Fruit fly (Drosophila melanogaster) whole organism, embryonic: ENCODE data around the gene Patsas.

Experiments used
- BEAF-32 ChIP-seq: fragments of 200-800 bp; sonication (Bioruptor generic); optimal IDR thresholded peaks from 3 replicates; lab custom pipeline; 2017; ENCODE audit warnings: missing biosample characterization, missing genetic modification characterization, mild to moderate bottlenecking, moderate library complexity, missing genetic modification reagents
- Bgb ChIP-seq: fragments of 200-800 bp; sonication (Bioruptor generic); IDR thresholded peaks from 2 replicates; pipeline ENCODE4 v1.3.6; 2022; ENCODE audit warnings: missing biosample characterization, missing genetic modification characterization; ENCODE audit not compliant: partially characterized antibody
- CG10462 ChIP-seq: fragments of 200-800 bp; sonication (Bioruptor generic); optimal IDR thresholded peaks from 2 replicates; lab custom pipeline; 2016; ENCODE audit warnings: missing biosample characterization, missing genetic modification characterization
- CG11504 ChIP-seq: fragments of 200-800 bp; sonication (Bioruptor generic); optimal IDR thresholded peaks from 3 replicates; lab custom pipeline; 2019; ENCODE audit warnings: missing biosample characterization, mild to moderate bottlenecking, missing genetic modification characterization, moderate library complexity
- CG13287 ChIP-seq: fragments of 200-800 bp; sonication (Bioruptor generic); IDR thresholded peaks from 2 replicates; pipeline ENCODE4 v1.3.6; 2022; ENCODE audit warnings: missing biosample characterization, missing genetic modification characterization; ENCODE audit not compliant: partially characterized antibody
- CG14014 ChIP-seq: fragments of 200-800 bp; sonication (Bioruptor generic); IDR thresholded peaks from 2 replicates; pipeline ENCODE4 v1.3.6; 2022; ENCODE audit warnings: missing biosample characterization, missing genetic modification characterization
- CG14441 ChIP-seq: fragments of 200-800 bp; sonication (Bioruptor generic); IDR thresholded peaks from 2 replicates; pipeline ENCODE4 v1.3.6; 2022; ENCODE audit warnings: missing biosample characterization, missing genetic modification characterization
- CG1602 ChIP-seq: fragments of 200-800 bp; sonication (Bioruptor generic); optimal IDR thresholded peaks from 3 replicates; lab custom pipeline; 2016; ENCODE audit warnings: missing biosample characterization, missing genetic modification characterization
- CG17186 ChIP-seq: fragments of 200-800 bp; sonication (Bioruptor generic); optimal IDR thresholded peaks from 3 replicates; lab custom pipeline; 2017; ENCODE audit warnings: missing biosample characterization, missing genetic modification reagents, missing genetic modification characterization
- CG17359 ChIP-seq: fragments of 200-800 bp; sonication (Bioruptor generic); optimal IDR thresholded peaks from 3 replicates; lab custom pipeline; 2018; ENCODE audit warnings: missing biosample characterization, mild to moderate bottlenecking, missing genetic modification characterization, moderate library complexity
- CG2116 ChIP-seq: fragments of 200-800 bp; sonication (Bioruptor generic); optimal IDR thresholded peaks from 3 replicates; lab custom pipeline; 2018; ENCODE audit warnings: missing biosample characterization, mild to moderate bottlenecking, missing genetic modification characterization
- CG2202 ChIP-seq: fragments of 200-800 bp; sonication (Bioruptor generic); optimal IDR thresholded peaks from 2 replicates; lab custom pipeline; 2018; ENCODE audit warnings: missing biosample characterization, mild to moderate bottlenecking, missing genetic modification characterization
- CG4617 ChIP-seq: fragments of 200-800 bp; sonication (Bioruptor generic); optimal IDR thresholded peaks from 3 replicates; lab custom pipeline; 2016; ENCODE audit warnings: missing biosample characterization, missing genetic modification characterization, borderline replicate concordance
- CG6654 ChIP-seq: fragments of 200-800 bp; sonication (Bioruptor generic); optimal IDR thresholded peaks from 2 replicates; lab custom pipeline; 2017; ENCODE audit warnings: missing biosample characterization, mild to moderate bottlenecking, missing genetic modification characterization
- CG6765 ChIP-seq: fragments of 200-800 bp; sonication (Bioruptor generic); optimal IDR thresholded peaks from 3 replicates; lab custom pipeline; 2017; ENCODE audit warnings: missing biosample characterization, mild to moderate bottlenecking, missing genetic modification characterization
- CG7372 ChIP-seq: fragments of 200-800 bp; sonication (Bioruptor generic); IDR thresholded peaks from 2 replicates; pipeline ENCODE4 v1.3.6; 2022; ENCODE audit warnings: missing biosample characterization, missing genetic modification characterization
- CG7987 ChIP-seq: fragments of 200-800 bp; sonication (Bioruptor generic); optimal IDR thresholded peaks from 2 replicates; lab custom pipeline; 2018; ENCODE audit warnings: missing biosample characterization, mild to moderate bottlenecking, missing genetic modification characterization, moderate library complexity
- CG8388 ChIP-seq: fragments of 200-800 bp; sonication (Bioruptor generic); optimal IDR thresholded peaks from 2 replicates; lab custom pipeline; 2019; ENCODE audit warnings: missing biosample characterization, mild to moderate bottlenecking, missing genetic modification characterization, moderate library complexity
- CG9797 ChIP-seq: fragments of 200-800 bp; sonication (Bioruptor generic); optimal IDR thresholded peaks from 3 replicates; lab custom pipeline; 2018; ENCODE audit warnings: missing biosample characterization, mild to moderate bottlenecking, missing genetic modification characterization
- E2f2 ChIP-seq: fragments of 200-800 bp; sonication (Bioruptor generic); IDR thresholded peaks from 2 replicates; pipeline ENCODE4 v1.3.6; 2022; ENCODE audit warnings: missing biosample characterization, missing genetic modification characterization
- Fer3 ChIP-seq: fragments of 200-800 bp; sonication (Bioruptor generic); optimal IDR thresholded peaks from 2 replicates; lab custom pipeline; 2018; ENCODE audit warnings: missing biosample characterization, mild to moderate bottlenecking, missing genetic modification characterization, moderate library complexity
- HLH3B ChIP-seq: fragments of 200-800 bp; sonication (Bioruptor generic); IDR thresholded peaks from 2 replicates; pipeline ENCODE4 v1.3.6; 2022; ENCODE audit warnings: missing biosample characterization, missing genetic modification characterization
- MBD-R2 ChIP-seq: fragments of 200-800 bp; sonication (Bioruptor generic); IDR thresholded peaks from 2 replicates; pipeline ENCODE4 v1.3.6; 2022; ENCODE audit warnings: missing biosample characterization, missing genetic modification characterization
- Myb ChIP-seq: fragments of 200-800 bp; sonication (Bioruptor generic); optimal IDR thresholded peaks from 2 replicates; lab custom pipeline; 2016; ENCODE audit warnings: missing biosample characterization, missing genetic modification characterization
- Opbp ChIP-seq: fragments of 200-800 bp; sonication (Bioruptor generic); IDR thresholded peaks from 3 replicates; pipeline ENCODE4 v1.3.6; 2022; ENCODE audit warnings: missing biosample characterization, missing genetic modification characterization; ENCODE audit not compliant: partially characterized antibody
- Ptx1 ChIP-seq: fragments of 200-800 bp; sonication (Bioruptor generic); IDR thresholded peaks from 2 replicates; pipeline ENCODE4 v1.3.6; 2022; ENCODE audit warnings: missing biosample characterization, missing genetic modification characterization
- Sin3A ChIP-seq: fragments of >200 bp; optimal IDR thresholded peaks from 2 replicates; lab custom pipeline; 2018
- Sox102F ChIP-seq: fragments of 200-800 bp; sonication (Bioruptor generic); optimal IDR thresholded peaks from 2 replicates; lab custom pipeline; 2018; ENCODE audit warnings: missing biosample characterization, mild to moderate bottlenecking, missing genetic modification characterization, moderate library complexity
- Sry-β ChIP-seq: fragments of 200-800 bp; sonication (Bioruptor generic); optimal IDR thresholded peaks from 2 replicates; lab custom pipeline; 2018; ENCODE audit warnings: missing biosample characterization, mild to moderate bottlenecking, missing genetic modification characterization, moderate library complexity
- YL-1 ChIP-seq: fragments of 200-800 bp; sonication (Bioruptor generic); optimal IDR thresholded peaks from 3 replicates; lab custom pipeline; 2017; ENCODE audit warnings: missing biosample characterization, mild to moderate bottlenecking, missing genetic modification characterization
- abd-A ChIP-seq: fragments of 200-800 bp; sonication (Bioruptor generic); optimal IDR thresholded peaks from 3 replicates; lab custom pipeline; 2019; ENCODE audit warnings: missing biosample characterization, mild to moderate bottlenecking, missing genetic modification characterization, moderate library complexity
- az2 ChIP-seq: fragments of 200-800 bp; sonication (Bioruptor generic); optimal IDR thresholded peaks from 3 replicates; lab custom pipeline; 2016; ENCODE audit warnings: missing biosample characterization, missing genetic modification characterization
- br ChIP-seq: fragments of >200 bp; optimal IDR thresholded peaks from 2 replicates; lab custom pipeline; 2017
- crol ChIP-seq: fragments of 200-800 bp; sonication (Bioruptor generic); IDR thresholded peaks from 2 replicates; pipeline ENCODE4 v1.3.6; 2022; ENCODE audit warnings: missing biosample characterization, missing genetic modification characterization
- danr ChIP-seq: fragments of 200-800 bp; sonication (Bioruptor generic); IDR thresholded peaks from 2 replicates; pipeline ENCODE4 v1.3.6; 2022; ENCODE audit warnings: missing biosample characterization, missing genetic modification characterization
- dpn ChIP-seq, 2 experiments: fragments of 200-800 bp; sonication (Bioruptor generic); optimal IDR thresholded peaks; 3 replicates each; lab custom pipeline; 2016; ENCODE audit warnings: missing biosample characterization in 2 of 2, missing genetic modification characterization in 2 of 2
- hb ChIP-seq: fragments of 200-800 bp; sonication (Bioruptor generic); IDR thresholded peaks from 3 replicates; pipeline ENCODE4 v1.3.6; 2022; ENCODE audit warnings: missing biosample characterization, missing genetic modification characterization; ENCODE audit not compliant: partially characterized antibody
- jing ChIP-seq: fragments of 200-800 bp; sonication (Bioruptor generic); optimal IDR thresholded peaks from 2 replicates; lab custom pipeline; 2018; ENCODE audit warnings: missing biosample characterization, mild to moderate bottlenecking, missing genetic modification characterization
- kay ChIP-seq: fragments of 200-800 bp; sonication (Bioruptor generic); optimal IDR thresholded peaks from 2 replicates; lab custom pipeline; 2016; ENCODE audit warnings: missing biosample characterization, missing genetic modification characterization
- klu ChIP-seq: fragments of 200-800 bp; sonication (Bioruptor generic); IDR thresholded peaks from 2 replicates; pipeline ENCODE4 v1.3.6; 2022; ENCODE audit warnings: missing biosample characterization, missing genetic modification characterization
- luna ChIP-seq: fragments of 200-800 bp; sonication (Bioruptor generic); optimal IDR thresholded peaks from 2 replicates; lab custom pipeline; 2016; ENCODE audit warnings: missing biosample characterization, missing genetic modification characterization
- nerfin-2 ChIP-seq: fragments of 200-800 bp; sonication (Bioruptor generic); IDR thresholded peaks from 2 replicates; pipeline ENCODE4 v1.3.6; 2022; ENCODE audit warnings: missing biosample characterization, missing genetic modification characterization; ENCODE audit not compliant: partially characterized antibody
- p53 ChIP-seq: fragments of 200-800 bp; sonication (Bioruptor generic); optimal IDR thresholded peaks from 2 replicates; lab custom pipeline; 2016; ENCODE audit warnings: missing biosample characterization, missing genetic modification characterization
- peb ChIP-seq: fragments of 200-800 bp; sonication (Bioruptor generic); IDR thresholded peaks from 2 replicates; pipeline ENCODE4 v1.3.6; 2022; ENCODE audit warnings: missing biosample characterization, missing genetic modification characterization
- pnt ChIP-seq: fragments of 200-800 bp; sonication (Bioruptor generic); optimal IDR thresholded peaks from 3 replicates; lab custom pipeline; 2016; ENCODE audit warnings: missing biosample characterization, missing genetic modification characterization
- ro ChIP-seq: fragments of 200-800 bp; sonication (Bioruptor generic); IDR thresholded peaks from 2 replicates; pipeline ENCODE4 v1.3.6; 2022; ENCODE audit warnings: missing biosample characterization, missing genetic modification characterization
- sc ChIP-seq, 3 experiments: fragments of >200 bp in 2 of 3; fragments of 200-800 bp in 1 of 3; sonication (Bioruptor generic) in 1 of 3; optimal IDR thresholded peaks; 2 replicates in 2 of 3; 3 replicates in 1 of 3; lab custom pipeline; 2017; ENCODE audit warnings: mild to moderate bottlenecking in 1 of 3, missing biosample characterization in 1 of 3, missing genetic modification characterization in 1 of 3, missing genetic modification reagents in 1 of 3
- sqz ChIP-seq: fragments of 200-800 bp; sonication (Bioruptor generic); optimal IDR thresholded peaks from 3 replicates; lab custom pipeline; 2018; ENCODE audit warnings: missing biosample characterization, mild to moderate bottlenecking, missing genetic modification characterization
- sr ChIP-seq: fragments of 200-800 bp; sonication (Bioruptor generic); IDR thresholded peaks from 3 replicates; pipeline ENCODE4 v1.3.6; 2022; ENCODE audit warnings: missing biosample characterization, missing genetic modification characterization
- tin ChIP-seq: fragments of 200-800 bp; sonication (Bioruptor generic); optimal IDR thresholded peaks from 3 replicates; lab custom pipeline; 2016; ENCODE audit warnings: missing biosample characterization, missing genetic modification characterization
- tup ChIP-seq: fragments of 200-800 bp; sonication (Bioruptor generic); optimal IDR thresholded peaks from 2 replicates; lab custom pipeline; 2016; ENCODE audit warnings: missing biosample characterization, mild to moderate bottlenecking, missing genetic modification characterization, moderate library complexity

Gene Patsas

DNA sequence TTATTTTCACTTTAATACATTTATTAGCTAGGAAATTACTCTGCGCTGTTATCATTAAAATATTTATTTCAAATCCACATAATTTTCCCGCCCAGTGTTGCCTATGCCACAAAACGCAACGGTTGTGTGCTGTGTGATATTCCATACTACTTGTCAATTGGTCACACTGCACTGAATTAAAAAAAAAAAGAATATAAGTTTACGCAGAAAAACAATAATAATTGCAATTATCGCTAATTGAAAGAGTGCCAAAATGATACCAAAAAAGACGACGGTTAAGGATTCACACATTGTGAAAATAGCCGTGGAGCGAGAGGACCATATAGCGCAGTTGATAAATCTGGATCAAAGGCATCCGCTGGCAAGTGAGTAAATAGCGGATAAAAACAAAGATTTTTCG lies 5.4 kb downstream of the Patsas start, which contains the start of gene Ced-12 (continued):
- no peak for TF ChIP-seq CG1602 (GFP tag; lab: Kevin White, UChicago)
- peak; percentile 17; the same call in 1 of the 2 replicates for TF ChIP-seq CG13287
- TF ChIP-seq CG11504 (tag; lab: Kevin White, UChicago), result no peak
- no peak for TF ChIP-seq CG6765 (GFP tag; lab: Kevin White, UChicago)
- peak; percentile 46 for TF ChIP-seq CG17359
- peak; percentile 18 for TF ChIP-seq CG2116 (GFP tag; lab: Kevin White, UChicago)
- no peak for TF ChIP-seq jing (GFP tag; lab: Kevin White, UChicago)
- TF ChIP-seq Opbp, result 0 out of 3 replicates have a peak, but pooled peaks have one; percentile 8
- no peak for TF ChIP-seq br (lab: Kevin White, UChicago)
- TF ChIP-seq crol, result no peak
- TF ChIP-seq MBD-R2 (GFP tag; lab: Robert Waterston, UW), result peak; percentile 46
- TF ChIP-seq hb (GFP tag; lab: Robert Waterston, UW), result no peak
- TF ChIP-seq p53 (GFP tag; lab: Kevin White, UChicago), result no peak
- TF ChIP-seq Ptx1 (GFP tag; lab: Robert Waterston, UW), result no peak
- no peak for TF ChIP-seq Sox102F (GFP tag; lab: Kevin White, UChicago)
- peak; percentile 85 for TF ChIP-seq sqz (GFP tag; lab: Kevin White, UChicago)
- no peak for TF ChIP-seq pnt (GFP tag; lab: Kevin White, UChicago)
- TF ChIP-seq BEAF-32, result peak; percentile 28
- no peak for TF ChIP-seq tin
- peak; percentile 23 for TF ChIP-seq YL-1 (GFP tag; lab: Kevin White, UChicago)
- TF ChIP-seq Fer3 (tag; lab: Kevin White, UChicago), result no peak
- TF ChIP-seq CG7372 (GFP tag; lab: Robert Waterston, UW), result no peak
- TF ChIP-seq CG17186, result peak; percentile 83
- TF ChIP-seq CG14441, result no peak
- TF ChIP-seq CG6654, result no peak
- TF ChIP-seq Myb, result peak; percentile 12
- TF ChIP-seq CG4617 (GFP tag; lab: Kevin White, UChicago), result peak; percentile 87
- peak; percentile 96 for TF ChIP-seq E2f2
- no peak for TF ChIP-seq sc (optimal IDR thresholded peaks at IDR 0.05; lab: Kevin White, UChicago)
- TF ChIP-seq sc (GFP tag; optimal IDR thresholded peaks at IDR 0.05; lab: Kevin White, UChicago), result no peak
- TF ChIP-seq Sry-β, result peak; percentile 66
- TF ChIP-seq CG14014 (GFP tag; lab: Robert Waterston, UW), result no peak
- TF ChIP-seq klu (GFP tag; lab: Robert Waterston, UW), result no peak
- TF ChIP-seq sr (GFP tag; lab: Robert Waterston, UW), result no peak
- TF ChIP-seq kay (GFP tag; lab: Kevin White, UChicago), result no peak
- TF ChIP-seq CG9797, result peak; percentile 57
- no peak for TF ChIP-seq CG10462 (GFP tag; lab: Kevin White, UChicago)
- TF ChIP-seq luna, result no peak
- TF ChIP-seq tup (GFP tag; lab: Kevin White, UChicago), result no peak
- TF ChIP-seq nerfin-2, result no peak
- no peak for TF ChIP-seq ro (GFP tag; lab: Robert Waterston, UW)
- no peak for TF ChIP-seq CG8388
- no peak for TF ChIP-seq abd-A (tag; lab: Kevin White, UChicago)
- TF ChIP-seq peb (GFP tag; lab: Robert Waterston, UW), result no peak
- no peak for TF ChIP-seq danr
- no peak for TF ChIP-seq HLH3B (GFP tag; lab: Robert Waterston, UW)
- no peak for TF ChIP-seq CG2202
- no peak for TF ChIP-seq Bgb (GFP tag; lab: Robert Waterston, UW)
- TF ChIP-seq CG7987 (GFP tag; lab: Kevin White, UChicago), result no peak
- no peak for TF ChIP-seq az2 (GFP tag; lab: Kevin White, UChicago)
- TF ChIP-seq Sin3A (lab: Kevin White, UChicago), result peak; percentile 6
- no peak for TF ChIP-seq dpn (GFP tag; optimal IDR thresholded peaks at IDR 0.05; lab: Kevin White, UChicago)
